Worm (Caenorhabditis elegans): ENCODE measurements around the gene fbxc-27.
"Not testable (repeated sequence)": the region's sequence is repeated elsewhere in the genome, so short reads cannot be mapped to it uniquely, and the experiment has no call there.

Gene fbxc-27

ce11 chrII:923521-923920, 14.0 kb downstream of the fbxc-27 start, which contains the start of gene fbxc-28:
Gene fbxc-28 (plus strand): TSS chrII:923821.
- TF ChIP-seq unc-62 (GFP tag; optimal IDR thresholded peaks at IDR 0.05) (no peak), elt-3 (tag; optimal IDR thresholded peaks at IDR 0.05) (no peak), nhr-6 (tag; optimal IDR thresholded peaks at IDR 0.05) (no peak), nhr-129 (tag; optimal IDR thresholded peaks at IDR 0.05) (no peak), aly-2 (tag; optimal IDR thresholded peaks at IDR 0.05) (no peak), alr-1 (tag; optimal IDR thresholded peaks at IDR 0.05) (no peak), ama-1 (optimal IDR thresholded peaks at IDR 0.05) (no peak), sma-9 (GFP tag; optimal IDR thresholded peaks at IDR 0.05) (no peak), sma-9 (tag; optimal IDR thresholded peaks at IDR 0.05) (no peak), mbf-1 (tag; optimal IDR thresholded peaks at IDR 0.05) (no peak), nhr-23 (tag; optimal IDR thresholded peaks at IDR 0.05) (no peak), nhr-25 (tag; optimal IDR thresholded peaks at IDR 0.05) (no peak), ztf-4 (tag; optimal IDR thresholded peaks at IDR 0.05) (no peak), lin-39 (tag; optimal IDR thresholded peaks at IDR 0.05) (no peak), lin-13 (GFP tag; optimal IDR thresholded peaks at IDR 0.05) (no peak), nhr-237 (tag; optimal IDR thresholded peaks at IDR 0.05) (no peak), R02D3.7 (tag; optimal IDR thresholded peaks at IDR 0.05) (no peak), Y55F3AM.14 (GFP tag; optimal IDR thresholded peaks at IDR 0.05) (no peak), unc-55 (GFP tag; optimal IDR thresholded peaks at IDR 0.05) (no peak), mdl-1 (tag; optimal IDR thresholded peaks at IDR 0.05) (no peak), ceh-16 (tag; optimal IDR thresholded peaks at IDR 0.05) (no peak)

- TF ChIP-seq mab-5 (tag; optimal IDR thresholded peaks at IDR 0.05) (no peak), R02D3.7 (tag; optimal IDR thresholded peaks at IDR 0.05) (no peak), unc-62 (GFP tag; optimal IDR thresholded peaks at IDR 0.05) (no peak), egl-27 (tag; optimal IDR thresholded peaks at IDR 0.05) (no peak), ZK546.5 (tag; optimal IDR thresholded peaks at IDR 0.05) (no peak), elt-1 (tag; optimal IDR thresholded peaks at IDR 0.05) (no peak), lin-13 (GFP tag; optimal IDR thresholded peaks at IDR 0.05) (no peak), nhr-129 (tag; optimal IDR thresholded peaks at IDR 0.05) (no peak), C34F6.9 (tag; optimal IDR thresholded peaks at IDR 0.05) (no peak), ztf-1 (GFP tag; conservative IDR thresholded peaks at IDR 0.05) (no peak), aly-2 (tag; optimal IDR thresholded peaks at IDR 0.05) (no peak), nhr-77 (tag; optimal IDR thresholded peaks at IDR 0.05) (no peak), unc-55 (GFP tag; optimal IDR thresholded peaks at IDR 0.05) (no peak), lin-39 (tag; optimal IDR thresholded peaks at IDR 0.05) (no peak), crh-2 (tag; optimal IDR thresholded peaks at IDR 0.05) (no peak)
Observed at ce11 chrII:927331-927730, 17.8 kb downstream of the fbxc-27 start, which contains the start of gene R07C3.13. Gene R07C3.13 (minus strand): TSS chrII:927431.

ce11 chrII:930871-931270, 21.3 kb downstream of the fbxc-27 start, which contains the start of gene fbxc-34:
Gene fbxc-34 (plus strand): TSS chrII:931171.
- not testable (repeated sequence) for TF ChIP-seq zag-1 (tag; optimal IDR thresholded peaks at IDR 0.05); lin-39 (tag; optimal IDR thresholded peaks at IDR 0.05); ama-1 (optimal IDR thresholded peaks at IDR 0.05)

- TF ChIP-seq ZK546.5 (tag; optimal IDR thresholded peaks at IDR 0.05) = no peak
- TF ChIP-seq dmd-4 (tag; optimal IDR thresholded peaks at IDR 0.05) = no peak
- no peak for TF ChIP-seq ztf-1 (GFP tag; conservative IDR thresholded peaks at IDR 0.05)
- TF ChIP-seq snpc-4 (tag; optimal IDR thresholded peaks at IDR 0.05) = no peak
Observed at ce11 chrII:932718-933117, 23.1 kb downstream of the fbxc-27 start, which contains the start of gene acs-15. Gene acs-15 (plus strand): TSS chrII:933018.

ce11 chrII:937265-937664, 27.7 kb downstream of the fbxc-27 start:
- TF ChIP-seq R02D3.7 (tag; optimal IDR thresholded peaks at IDR 0.05) = no peak
- no peak for TF ChIP-seq zag-1 (tag; optimal IDR thresholded peaks at IDR 0.05)
- TF ChIP-seq unc-55 (GFP tag; optimal IDR thresholded peaks at IDR 0.05) = no peak
- no peak for TF ChIP-seq sem-4 (tag; optimal IDR thresholded peaks at IDR 0.05)
- TF ChIP-seq sma-9 (GFP tag; optimal IDR thresholded peaks at IDR 0.05) = no peak
- TF ChIP-seq sma-9 (tag; optimal IDR thresholded peaks at IDR 0.05) = no peak
- no peak for TF ChIP-seq nhr-12 (tag; optimal IDR thresholded peaks at IDR 0.05)
- no peak for TF ChIP-seq nhr-129 (tag; optimal IDR thresholded peaks at IDR 0.05)
- TF ChIP-seq nhr-6 (tag; optimal IDR thresholded peaks at IDR 0.05) = no peak
- no peak for TF ChIP-seq nhr-23 (tag; optimal IDR thresholded peaks at IDR 0.05)

Data from whole organism, L2 larva.